Fruit fly (Drosophila melanogaster): ENCODE results near the gene mub.

The mub gene

DNA sequence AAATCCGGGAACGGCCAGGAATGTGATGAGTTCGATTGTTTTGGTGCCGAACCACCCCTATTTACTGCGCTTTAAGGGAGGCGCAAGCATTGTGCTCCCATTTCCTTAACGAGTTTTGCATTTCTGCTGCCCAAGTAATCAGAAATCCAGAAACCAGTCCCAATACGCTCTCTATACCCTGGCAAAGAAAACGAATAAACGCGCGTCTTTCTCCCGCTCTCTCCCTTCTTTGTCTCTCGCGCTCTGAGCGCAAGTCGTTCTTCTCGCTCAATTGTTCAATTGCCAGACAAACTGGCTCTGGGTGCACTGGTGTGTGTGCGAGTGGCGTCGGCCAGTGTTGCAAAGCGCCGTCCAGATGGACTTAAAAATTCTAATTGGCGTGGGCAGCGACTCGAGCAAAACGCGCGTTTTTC is 35.8 kb downstream of the mub start (continued):
- peak; percentile 63 to 98 for TF ChIP-seq bsh (GFP tag; optimal IDR thresholded peaks at IDR 0.05)
- TF ChIP-seq gsb-n (tag; optimal IDR thresholded peaks at IDR 0.05) = peak; percentile 97
- TF ChIP-seq CG6272 (GFP tag; IDR thresholded peaks at IDR 0.05) = peak; percentile 97
- TF ChIP-seq ase (GFP tag; IDR thresholded peaks at IDR 0.05) = peak; percentile 98
- TF ChIP-seq CG13123 (GFP tag; optimal IDR thresholded peaks at IDR 0.05) = peak; percentile 96
- TF ChIP-seq row (GFP tag; IDR thresholded peaks at IDR 0.05) = peak; percentile 99
- peak; percentile 99 for TF ChIP-seq CG12942 (GFP tag; optimal IDR thresholded peaks at IDR 0.05)
- peak; percentile 97 for TF ChIP-seq corto (GFP tag; optimal IDR thresholded peaks at IDR 0.05)
- TF ChIP-seq D19A (tag; optimal IDR thresholded peaks at IDR 0.05) = peak; percentile 93
- peak; percentile 79 for TF ChIP-seq Jarid2 (GFP tag; optimal IDR thresholded peaks at IDR 0.05)
- TF ChIP-seq gce (GFP tag; IDR thresholded peaks at IDR 0.05) = peak; percentile 98
- TF ChIP-seq Nf-YA (GFP tag; IDR thresholded peaks at IDR 0.05) = peak; percentile 96
- peak; percentile 78 for TF ChIP-seq CG8281 (tag; optimal IDR thresholded peaks at IDR 0.05)
- TF ChIP-seq crc (GFP tag; optimal IDR thresholded peaks at IDR 0.05) = peak; percentile 96
- TF ChIP-seq CG4360 (GFP tag; IDR thresholded peaks at IDR 0.05) = peak; percentile 89
- TF ChIP-seq kah (GFP tag; optimal IDR thresholded peaks at IDR 0.05) = peak; percentile 60
- TF ChIP-seq CG5245 (GFP tag; optimal IDR thresholded peaks at IDR 0.05) = peak; percentile 95
- peak; percentile 98 for TF ChIP-seq CG10959 (GFP tag; IDR thresholded peaks at IDR 0.05)
- TF ChIP-seq hb (GFP tag; IDR thresholded peaks at IDR 0.05; ENCODE audit: partially characterized antibody) = no peak
- TF ChIP-seq tgo (GFP tag; IDR thresholded peaks at IDR 0.05) = peak; percentile 98
- peak; percentile 27 for TF ChIP-seq pzg (GFP tag; optimal IDR thresholded peaks at IDR 0.05)
- TF ChIP-seq gcm2 (GFP tag; optimal IDR thresholded peaks at IDR 0.05) = peak; percentile 89
- peak; percentile 93 for TF ChIP-seq CG8290 (GFP tag; optimal IDR thresholded peaks at IDR 0.05)
- peak; percentile 69 to 99 for TF ChIP-seq CG8290 (tag; optimal IDR thresholded peaks at IDR 0.05)
- TF ChIP-seq CG10274 (GFP tag; optimal IDR thresholded peaks at IDR 0.05) = peak; percentile 84
- TF ChIP-seq Sin3A (optimal IDR thresholded peaks at IDR 0.05) = no peak
- peak; percentile 97 for TF ChIP-seq CG10654 (GFP tag; optimal IDR thresholded peaks at IDR 0.05)
- TF ChIP-seq kay (GFP tag; optimal IDR thresholded peaks at IDR 0.05) = peak; percentile 95
- peak; percentile 94 for TF ChIP-seq CG7556 (GFP tag; optimal IDR thresholded peaks at IDR 0.05)
- peak; percentile 48 to 81 for TF ChIP-seq tll (GFP tag; optimal IDR thresholded peaks at IDR 0.05)
- TF ChIP-seq Aef1 (GFP tag; IDR thresholded peaks at IDR 0.05) = peak; percentile 97
- peak; percentile 94 for TF ChIP-seq kni (GFP tag; optimal IDR thresholded peaks at IDR 0.05)
- TF ChIP-seq ewg (GFP tag; optimal IDR thresholded peaks at IDR 0.05) = peak; percentile 98
- TF ChIP-seq phol (tag; optimal IDR thresholded peaks at IDR 0.05) = peak; percentile 95
- peak; percentile 94 for TF ChIP-seq CG12219 (GFP tag; optimal IDR thresholded peaks at IDR 0.05)
- TF ChIP-seq jumu (GFP tag; optimal IDR thresholded peaks at IDR 0.05) = peak; percentile 99
- TF ChIP-seq Sry-δ (GFP tag; optimal IDR thresholded peaks at IDR 0.05) = peak; percentile 62
- TF ChIP-seq sd (tag; optimal IDR thresholded peaks at IDR 0.05) = peak; percentile 98
- peak; percentile 96 for TF ChIP-seq NK7.1 (GFP tag; optimal IDR thresholded peaks at IDR 0.05)
- TF ChIP-seq org-1 (GFP tag; optimal IDR thresholded peaks at IDR 0.05) = peak; percentile 96
- TF ChIP-seq Kr (GFP tag; optimal IDR thresholded peaks at IDR 0.05) = peak; percentile 66
- peak; percentile 95 for TF ChIP-seq stwl (tag; optimal IDR thresholded peaks at IDR 0.05)
- peak; percentile 88 for TF ChIP-seq CG11723 (GFP tag; optimal IDR thresholded peaks at IDR 0.05)
- TF ChIP-seq Hr78 (GFP tag; optimal IDR thresholded peaks at IDR 0.05) = peak in 1 of 2 experiments; percentile 81
- peak; percentile 72 for TF ChIP-seq CG3995 (GFP tag; optimal IDR thresholded peaks at IDR 0.05)
- TF ChIP-seq tap (tag; optimal IDR thresholded peaks at IDR 0.05) = peak; percentile 87
- TF ChIP-seq CG2116 (GFP tag; optimal IDR thresholded peaks at IDR 0.05) = peak; percentile 77
- peak; percentile 92 for TF ChIP-seq cas (GFP tag; IDR thresholded peaks at IDR 0.05)
- peak; percentile 98 for TF ChIP-seq Gsc (GFP tag; IDR thresholded peaks at IDR 0.05)
- TF ChIP-seq CG16813 (GFP tag; IDR thresholded peaks at IDR 0.05; ENCODE audit: partially characterized antibody) = peak; percentile 15; the same call in 1 of the 3 replicates
- TF ChIP-seq ATbp (GFP tag; optimal IDR thresholded peaks at IDR 0.05) = peak; percentile 96

Measured in whole organism, embryonic.